Worm (Caenorhabditis elegans) whole organism, L2 larva: ENCODE measurements around the gene gmeb-1.

Source experiments
- C34F6.9 ChIP-seq: fragments of 150-350 bp; optimal IDR thresholded peaks from 2 replicates; lab custom pipeline; 2014; ENCODE audit warnings: missing biosample characterization, missing genetic modification characterization
- F13H6.1 ChIP-seq: sonication (generic microtip); optimal IDR thresholded peaks from 2 replicates; lab custom pipeline; 2016; ENCODE audit warnings: missing genetic modification characterization, missing compliant biosample characterization
- R02D3.7 ChIP-seq: fragments of 150-350 bp; optimal IDR thresholded peaks from 2 replicates; lab custom pipeline; 2014; ENCODE audit warnings: missing biosample characterization, missing genetic modification characterization
- ZK546.5 ChIP-seq: sonication (generic microtip); optimal IDR thresholded peaks from 2 replicates; lab custom pipeline; 2017; ENCODE audit warnings: missing biosample characterization, missing genetic modification characterization
- alr-1 ChIP-seq: fragments of 150-350 bp; optimal IDR thresholded peaks from 2 replicates; lab custom pipeline; 2014; ENCODE audit warnings: missing biosample characterization, missing genetic modification characterization
- aly-2 ChIP-seq: fragments of 150-350 bp; optimal IDR thresholded peaks from 2 replicates; lab custom pipeline; 2014; ENCODE audit warnings: missing biosample characterization, missing genetic modification characterization
- ama-1 ChIP-seq: fragments of 150-350 bp; optimal IDR thresholded peaks from 2 replicates; lab custom pipeline; 2018; ENCODE audit warnings: inconsistent platforms
- blmp-1 ChIP-seq: sonication (generic microtip); optimal IDR thresholded peaks from 2 replicates; lab custom pipeline; 2017; ENCODE audit warnings: missing genetic modification characterization, mild to moderate bottlenecking, missing compliant biosample characterization, antibody characterized with exemption, moderate library complexity; ENCODE audit not compliant: insufficient read depth
- ceh-16 ChIP-seq: fragments of 150-350 bp; optimal IDR thresholded peaks from 2 replicates; lab custom pipeline; 2014; ENCODE audit warnings: missing biosample characterization, missing genetic modification characterization
- ceh-82 ChIP-seq: fragments of 150-350 bp; optimal IDR thresholded peaks from 2 replicates; lab custom pipeline; 2014; ENCODE audit warnings: missing biosample characterization, missing genetic modification characterization
- crh-2 ChIP-seq: sonication (generic microtip); optimal IDR thresholded peaks from 2 replicates; lab custom pipeline; 2017; ENCODE audit warnings: missing biosample characterization, missing genetic modification characterization
- elt-1 ChIP-seq: fragments of 150-350 bp; optimal IDR thresholded peaks from 2 replicates; lab custom pipeline; 2014; ENCODE audit warnings: missing biosample characterization, missing genetic modification characterization
- elt-3 ChIP-seq: sonication (generic microtip); optimal IDR thresholded peaks from 2 replicates; lab custom pipeline; 2017; ENCODE audit warnings: missing biosample characterization, missing genetic modification characterization
- fos-1 ChIP-seq: fragments of 150-350 bp; optimal IDR thresholded peaks from 2 replicates; lab custom pipeline; 2014; ENCODE audit warnings: missing biosample characterization, missing genetic modification characterization
- lin-11 ChIP-seq: fragments of 150-350 bp; sonication (generic microtip); optimal IDR thresholded peaks from 2 replicates; lab custom pipeline; 2014; ENCODE audit warnings: missing biosample characterization, missing genetic modification characterization, inconsistent platforms, mixed read lengths
- lsy-2 ChIP-seq, 2 experiments: fragments of 150-350 bp in 1 of 2; sonication (generic microtip) in 1 of 2; optimal IDR thresholded peaks; 2 replicates each; lab custom pipeline; 2014 to 2017; ENCODE audit warnings: missing biosample characterization in 2 of 2, missing genetic modification characterization in 2 of 2
- mbf-1 ChIP-seq: sonication (generic microtip); optimal IDR thresholded peaks from 2 replicates; lab custom pipeline; 2017; ENCODE audit warnings: missing biosample characterization, missing genetic modification characterization
- mdl-1 ChIP-seq, 2 experiments: fragments of 150-350 bp in 1 of 2; sonication (generic microtip) in 1 of 2; optimal IDR thresholded peaks; 2 replicates each; lab custom pipeline; 2017; ENCODE audit warnings: missing biosample characterization in 2 of 2, missing genetic modification characterization in 2 of 2
- nhr-10 ChIP-seq: sonication (generic microtip); optimal IDR thresholded peaks from 2 replicates; lab custom pipeline; 2017; ENCODE audit warnings: missing biosample characterization, missing genetic modification characterization
- nhr-129 ChIP-seq: fragments of 150-350 bp; optimal IDR thresholded peaks from 2 replicates; lab custom pipeline; 2014; ENCODE audit warnings: missing biosample characterization, missing genetic modification characterization
- nhr-237 ChIP-seq: fragments of 150-350 bp; optimal IDR thresholded peaks from 2 replicates; lab custom pipeline; 2014; ENCODE audit warnings: missing biosample characterization, missing genetic modification characterization
- nhr-25 ChIP-seq: fragments of 150-350 bp; sonication (generic microtip); optimal IDR thresholded peaks from 3 replicates; lab custom pipeline; 2014; ENCODE audit warnings: missing biosample characterization, missing genetic modification characterization
- nhr-6 ChIP-seq: fragments of 150-350 bp; optimal IDR thresholded peaks from 2 replicates; lab custom pipeline; 2014; ENCODE audit warnings: missing biosample characterization, missing genetic modification characterization
- nhr-77 ChIP-seq: fragments of 150-350 bp; optimal IDR thresholded peaks from 2 replicates; lab custom pipeline; 2014; ENCODE audit warnings: missing biosample characterization, missing genetic modification characterization
- peb-1 ChIP-seq: fragments of 150-350 bp; optimal IDR thresholded peaks from 2 replicates; lab custom pipeline; 2014; ENCODE audit warnings: missing biosample characterization, missing genetic modification characterization
- skn-1 ChIP-seq: sonication (generic microtip); optimal IDR thresholded peaks from 2 replicates; lab custom pipeline; 2017; ENCODE audit warnings: missing biosample characterization, missing genetic modification characterization
- unc-39 ChIP-seq: fragments of 150-350 bp; optimal IDR thresholded peaks from 2 replicates; lab custom pipeline; 2014; ENCODE audit warnings: missing biosample characterization, missing genetic modification characterization
- unc-62 ChIP-seq: fragments of 150-350 bp; optimal IDR thresholded peaks from 2 replicates; lab custom pipeline; 2014; ENCODE audit warnings: missing biosample characterization, missing genetic modification reagents, missing genetic modification characterization
- zag-1 ChIP-seq: fragments of 150-350 bp; optimal IDR thresholded peaks from 2 replicates; lab custom pipeline; 2014; ENCODE audit warnings: missing biosample characterization, missing genetic modification characterization
- ztf-11 ChIP-seq: sonication (generic microtip); optimal IDR thresholded peaks from 2 replicates; lab custom pipeline; 2017; ENCODE audit warnings: missing biosample characterization, missing genetic modification characterization
- ztf-4 ChIP-seq: fragments of 150-350 bp; optimal IDR thresholded peaks from 2 replicates; lab custom pipeline; 2014; ENCODE audit warnings: missing biosample characterization, missing genetic modification characterization

gmeb-1 gene

ce11 chrII:66322-66721, 47.0 kb downstream of the gmeb-1 start (continued):
- TF ChIP-seq zag-1 (no peak), aly-2 (tag; lab: Kevin White, UChicago) (no peak), nhr-129 (tag; lab: Kevin White, UChicago) (no peak), mdl-1 (tag; optimal IDR thresholded peaks at IDR 0.05; lab: Kevin White, UChicago) (peak in 1 of 2 experiments; percentile 29), nhr-237 (tag; lab: Kevin White, UChicago) (no peak), F13H6.1 (tag; lab: Kevin White, UChicago) (peak; percentile 41), R02D3.7 (tag; lab: Kevin White, UChicago) (no peak)

ce11 chrII:67663-68062, 48.3 kb downstream of the gmeb-1 start:
- TF ChIP-seq fos-1 (peak; percentile 91), ama-1 (lab: Kevin White, UChicago) (no peak)
- TF ChIP-seq, all 48 proteins: peak for 1

ce11 chrII:68757-69156, 49.4 kb downstream of the gmeb-1 start:
- TF ChIP-seq elt-1 (tag; lab: Kevin White, UChicago), result no peak
- TF ChIP-seq alr-1 (tag; lab: Kevin White, UChicago), result no peak
- TF ChIP-seq nhr-10 (tag; lab: Kevin White, UChicago), result no peak
- no peak for TF ChIP-seq peb-1
- no peak for TF ChIP-seq ztf-4 (tag; lab: Kevin White, UChicago)
- TF ChIP-seq elt-3 (tag; lab: Kevin White, UChicago), result no peak
- no peak for TF ChIP-seq lin-11 (tag; lab: Kevin White, UChicago)
- no peak for TF ChIP-seq crh-2 (tag; lab: Kevin White, UChicago)
- no peak for TF ChIP-seq ceh-82 (tag; lab: Kevin White, UChicago)
- TF ChIP-seq unc-62, result no peak
- no peak for TF ChIP-seq F13H6.1 (tag; lab: Kevin White, UChicago)
- TF ChIP-seq lsy-2 (tag; optimal IDR thresholded peaks at IDR 0.05; lab: Kevin White, UChicago), result no peak

ce11 chrII:69354-69753, 50.0 kb downstream of the gmeb-1 start, which contains the start of gene egl-26:
Gene egl-26 (plus strand): TSS chrII:69654.
- TF ChIP-seq nhr-25 (tag; lab: Kevin White, UChicago) (no peak), F13H6.1 (tag; lab: Kevin White, UChicago) (no peak), blmp-1 (tag; lab: Kevin White, UChicago) (no peak), nhr-129 (tag; lab: Kevin White, UChicago) (no peak), nhr-10 (tag; lab: Kevin White, UChicago) (no peak), ceh-16 (tag; lab: Kevin White, UChicago) (no peak), nhr-77 (tag; lab: Kevin White, UChicago) (no peak), crh-2 (tag; lab: Kevin White, UChicago) (no peak), nhr-6 (no peak), ZK546.5 (tag; lab: Kevin White, UChicago) (no peak), skn-1 (tag; lab: Kevin White, UChicago) (no peak), aly-2 (tag; lab: Kevin White, UChicago) (no peak), mdl-1 (tag; optimal IDR thresholded peaks at IDR 0.05; lab: Kevin White, UChicago) (no peak), ama-1 (lab: Kevin White, UChicago) (no peak), mbf-1 (tag; lab: Kevin White, UChicago) (no peak), C34F6.9 (tag; lab: Kevin White, UChicago) (no peak), zag-1 (no peak), unc-39 (tag; lab: Kevin White, UChicago) (no peak), ztf-11 (tag; lab: Kevin White, UChicago) (no peak)
